Worm (Caenorhabditis elegans) whole organism, mixed stage, embryonic: ENCODE measurements around the gene C15H9.2.

Source experiments
- M03D4.4 ChIP-seq: sonication (generic microtip); optimal IDR thresholded peaks from 2 replicates; lab custom pipeline; 2017; ENCODE audit warnings: mild to moderate bottlenecking, missing genetic modification characterization, missing compliant biosample characterization
- bed-3 ChIP-seq: fragments of 200-800 bp; sonication (Bioruptor generic); optimal IDR thresholded peaks from 3 replicates; lab custom pipeline; 2018; ENCODE audit warnings: mild to moderate bottlenecking, missing genetic modification characterization, moderate library complexity, missing compliant biosample characterization
- blmp-1 ChIP-seq: fragments of 150-350 bp; optimal IDR thresholded peaks from 2 replicates; lab custom pipeline; 2014; ENCODE audit warnings: missing biosample characterization, missing genetic modification characterization
- ceh-39 ChIP-seq: fragments of 150-350 bp; optimal IDR thresholded peaks from 2 replicates; lab custom pipeline; 2014; ENCODE audit warnings: missing biosample characterization, missing genetic modification characterization
- ceh-43 ChIP-seq: fragments of 200-800 bp; sonication (Bioruptor generic); optimal IDR thresholded peaks from 2 replicates; lab custom pipeline; 2018; ENCODE audit warnings: mild to moderate bottlenecking, missing genetic modification characterization, moderate library complexity, missing compliant biosample characterization
- ceh-83 ChIP-seq: fragments of 200-800 bp; sonication (Bioruptor generic); optimal IDR thresholded peaks from 2 replicates; lab custom pipeline; 2018; ENCODE audit warnings: mild to moderate bottlenecking, missing genetic modification characterization, missing compliant biosample characterization
- ces-1 ChIP-seq: fragments of 150-350 bp; optimal IDR thresholded peaks from 2 replicates; lab custom pipeline; 2014; ENCODE audit warnings: missing biosample characterization, missing genetic modification reagents, missing genetic modification characterization
- cnd-1 ChIP-seq: fragments of 200-800 bp; sonication (Bioruptor generic); optimal IDR thresholded peaks from 2 replicates; lab custom pipeline; 2018; ENCODE audit warnings: mild to moderate bottlenecking, missing genetic modification characterization, missing compliant biosample characterization
- drap-1 ChIP-seq: fragments of 200-800 bp; sonication (Bioruptor generic); optimal IDR thresholded peaks from 3 replicates; lab custom pipeline; 2018; ENCODE audit warnings: mild to moderate bottlenecking, missing genetic modification characterization, missing compliant biosample characterization
- elt-1 ChIP-seq: sonication (generic microtip); optimal IDR thresholded peaks from 2 replicates; lab custom pipeline; 2017; ENCODE audit warnings: missing genetic modification characterization, mild to moderate bottlenecking, missing compliant biosample characterization, antibody characterized with exemption, moderate library complexity, borderline replicate concordance; ENCODE audit not compliant: insufficient read depth
- flh-1 ChIP-seq: fragments of 200-800 bp; sonication (Bioruptor generic); optimal IDR thresholded peaks from 2 replicates; lab custom pipeline; 2018; ENCODE audit warnings: mild to moderate bottlenecking, missing genetic modification characterization, moderate library complexity, missing compliant biosample characterization
- ham-2 ChIP-seq: fragments of 200-800 bp; sonication (Bioruptor generic); optimal IDR thresholded peaks from 2 replicates; lab custom pipeline; 2018; ENCODE audit warnings: mild to moderate bottlenecking, missing genetic modification characterization, missing compliant biosample characterization
- hlh-1 ChIP-seq: fragments of 150-350 bp; optimal IDR thresholded peaks from 2 replicates; lab custom pipeline; 2014; ENCODE audit warnings: missing biosample characterization, missing genetic modification reagents, missing genetic modification characterization
- lin-13 ChIP-seq: fragments of 150-350 bp; optimal IDR thresholded peaks from 2 replicates; lab custom pipeline; 2014; ENCODE audit warnings: missing biosample characterization, missing genetic modification characterization
- lsy-2 ChIP-seq: fragments of 150-350 bp; optimal IDR thresholded peaks from 2 replicates; lab custom pipeline; 2014; ENCODE audit warnings: missing biosample characterization, missing genetic modification characterization
- mab-5 ChIP-seq: fragments of 150-350 bp; optimal IDR thresholded peaks from 2 replicates; lab custom pipeline; 2014; ENCODE audit warnings: missing biosample characterization, missing genetic modification characterization
- mep-1 ChIP-seq: fragments of 150-350 bp; optimal IDR thresholded peaks from 2 replicates; lab custom pipeline; 2017; ENCODE audit warnings: missing biosample characterization, missing genetic modification reagents, missing genetic modification characterization, inconsistent platforms
- nhr-12 ChIP-seq: fragments of 150-350 bp; optimal IDR thresholded peaks from 2 replicates; lab custom pipeline; 2014; ENCODE audit warnings: missing biosample characterization, missing genetic modification characterization
- nhr-2 ChIP-seq: fragments of 150-350 bp; optimal IDR thresholded peaks from 2 replicates; lab custom pipeline; 2014; ENCODE audit warnings: missing biosample characterization, missing genetic modification characterization
- nhr-237 ChIP-seq: fragments of 150-350 bp; optimal IDR thresholded peaks from 2 replicates; lab custom pipeline; 2014; ENCODE audit warnings: missing biosample characterization, missing genetic modification characterization
- nhr-28 ChIP-seq: fragments of 150-350 bp; optimal IDR thresholded peaks from 2 replicates; lab custom pipeline; 2014; ENCODE audit warnings: missing biosample characterization, missing genetic modification characterization
- nhr-76 ChIP-seq: sonication (generic microtip); optimal IDR thresholded peaks from 2 replicates; lab custom pipeline; 2017; ENCODE audit warnings: missing biosample characterization, missing genetic modification characterization
- pha-4 ChIP-seq: fragments of 150-350 bp; optimal IDR thresholded peaks from 2 replicates; lab custom pipeline; 2018; ENCODE audit warnings: missing biosample characterization, missing genetic modification reagents, missing genetic modification characterization
- sem-2 ChIP-seq: fragments of 200-800 bp; sonication (Bioruptor generic); optimal IDR thresholded peaks from 2 replicates; lab custom pipeline; 2018; ENCODE audit warnings: mild to moderate bottlenecking, missing genetic modification characterization, missing compliant biosample characterization
- snpc-4 ChIP-seq: fragments of 150-350 bp; optimal IDR thresholded peaks from 2 replicates; lab custom pipeline; 2014; ENCODE audit warnings: missing biosample characterization, missing genetic modification characterization
- sptf-1 ChIP-seq: sonication (generic microtip); optimal IDR thresholded peaks from 2 replicates; lab custom pipeline; 2017; ENCODE audit warnings: mild to moderate bottlenecking, missing genetic modification characterization, moderate library complexity, missing compliant biosample characterization
- tbx-8 ChIP-seq: fragments of 200-800 bp; sonication (Bioruptor generic); optimal IDR thresholded peaks from 2 replicates; lab custom pipeline; 2018; ENCODE audit warnings: mild to moderate bottlenecking, missing genetic modification characterization, moderate library complexity, missing compliant biosample characterization
- unc-120 ChIP-seq: sonication (generic microtip); optimal IDR thresholded peaks from 2 replicates; lab custom pipeline; 2017; ENCODE audit warnings: missing genetic modification characterization, missing compliant biosample characterization; ENCODE audit not compliant: poor library complexity, severe bottlenecking
- unc-39 ChIP-seq: fragments of 150-350 bp; optimal IDR thresholded peaks from 2 replicates; lab custom pipeline; 2014; ENCODE audit warnings: missing biosample characterization, missing genetic modification characterization
- unc-62 ChIP-seq: fragments of 150-350 bp; optimal IDR thresholded peaks from 2 replicates; lab custom pipeline; 2014; ENCODE audit warnings: missing biosample characterization, missing genetic modification reagents, missing genetic modification characterization
- zip-8 ChIP-seq: fragments of 150-350 bp; optimal IDR thresholded peaks from 2 replicates; lab custom pipeline; 2014; ENCODE audit warnings: missing biosample characterization, missing genetic modification characterization
- ztf-11 ChIP-seq: fragments of 150-350 bp; optimal IDR thresholded peaks from 2 replicates; lab custom pipeline; 2014; ENCODE audit warnings: missing biosample characterization, missing genetic modification characterization

The C15H9.2 gene

DNA sequence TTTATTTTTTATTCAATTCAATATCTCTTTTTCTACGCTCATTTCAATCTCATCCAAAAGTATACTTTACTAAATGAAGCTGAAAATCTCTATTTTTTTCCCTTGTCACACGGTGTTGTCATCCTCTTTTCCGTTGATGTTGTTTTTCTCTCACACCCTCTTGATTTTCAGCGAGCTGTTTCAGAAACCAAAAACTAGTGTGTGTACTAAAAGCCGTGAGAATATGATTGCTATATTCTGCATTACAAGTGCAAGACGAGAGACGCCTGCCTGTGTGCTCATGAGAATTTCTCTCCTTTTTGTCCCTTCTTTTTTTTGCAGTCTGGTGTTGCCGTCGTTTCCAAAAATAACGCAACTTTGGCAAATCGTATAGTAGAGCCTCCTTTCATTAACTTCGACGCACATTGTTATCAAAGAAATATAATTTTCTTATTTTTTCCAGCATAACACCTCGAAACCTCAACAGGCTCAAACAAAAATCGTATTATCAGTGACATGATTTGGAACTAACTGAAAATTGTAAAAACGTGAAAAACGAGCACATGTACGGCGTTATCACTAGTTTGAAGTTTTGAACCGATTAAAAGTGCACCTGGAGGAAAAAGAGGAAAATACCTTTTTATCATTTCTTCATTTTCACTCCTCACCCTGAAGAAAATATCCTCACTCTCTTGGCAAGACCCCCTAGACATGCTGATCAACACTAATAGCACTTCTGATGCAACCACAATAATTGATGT is at the start of gene C15H9.2:
TSS of gene C15H9.2 (plus strand) at position 441 of the 740 bp plus-strand sequence.
- no peak for TF ChIP-seq ceh-83 (GFP tag; lab: Kevin White, UChicago)
- TF ChIP-seq sem-2 = no peak
- TF ChIP-seq pha-4 (tag; lab: Kevin White, UChicago) = no peak
- no peak for TF ChIP-seq M03D4.4
- TF ChIP-seq nhr-28 (tag; lab: Kevin White, UChicago) = no peak
- no peak for TF ChIP-seq tbx-8 (GFP tag; lab: Kevin White, UChicago)
- TF ChIP-seq flh-1 (GFP tag; lab: Kevin White, UChicago) = no peak
- TF ChIP-seq nhr-2 = no peak
- TF ChIP-seq lsy-2 (tag; lab: Kevin White, UChicago) = no peak
- TF ChIP-seq snpc-4 = no peak
- no peak for TF ChIP-seq mep-1 (tag; lab: Kevin White, UChicago)
- TF ChIP-seq elt-1 (tag; lab: Kevin White, UChicago) = no peak
- no peak for TF ChIP-seq nhr-12 (tag; lab: Kevin White, UChicago)
- TF ChIP-seq mab-5 (tag; lab: Kevin White, UChicago) = no peak
- TF ChIP-seq nhr-237 (tag; lab: Kevin White, UChicago) = no peak
- TF ChIP-seq unc-62 (GFP tag; lab: Kevin White, UChicago) = no peak
- TF ChIP-seq unc-39 (tag; lab: Kevin White, UChicago) = no peak

DNA sequence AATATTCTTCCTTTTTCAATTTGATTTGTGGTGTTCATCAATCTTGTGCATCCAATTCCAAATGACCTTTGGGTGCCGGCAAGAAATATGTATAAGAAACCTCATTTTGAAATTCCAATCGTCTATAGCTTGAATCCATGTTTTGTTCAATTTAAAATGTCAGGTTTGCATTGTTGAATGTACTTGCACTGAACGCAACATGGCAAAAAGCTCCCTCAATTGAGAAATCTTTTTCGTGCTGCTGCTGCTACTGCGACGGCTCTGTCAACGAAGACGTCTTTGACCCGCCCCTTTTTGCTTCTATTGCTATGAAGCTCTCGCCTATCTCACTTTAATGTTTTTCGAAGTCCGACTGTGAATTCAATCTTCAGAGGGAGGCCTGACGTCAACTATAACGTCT is 43.1 kb upstream of the C15H9.2 start, which contains the start of gene lgc-58:
TSS of gene lgc-58 (plus strand) at position 301 of the 400 bp plus-strand sequence.
- no peak for TF ChIP-seq ceh-39

DNA sequence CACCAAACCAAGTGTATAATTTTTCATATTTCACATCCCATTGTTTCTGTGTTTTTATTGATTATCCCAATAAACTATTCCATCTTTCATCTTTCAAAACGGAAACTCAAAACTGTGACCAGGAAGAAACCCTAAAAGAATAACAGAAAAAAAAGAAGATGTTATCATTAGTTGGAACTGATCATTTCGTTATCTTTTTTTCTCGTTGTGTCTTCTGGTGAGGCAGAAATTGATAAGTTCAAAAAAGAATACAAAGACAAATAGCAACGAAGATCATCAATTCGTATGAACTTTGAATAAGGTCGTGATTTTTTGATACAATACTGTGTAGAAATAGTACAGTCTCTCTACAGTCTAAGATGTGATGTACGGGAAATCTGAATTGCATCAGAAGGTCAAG is 36.5 kb upstream of the C15H9.2 start:
- TF ChIP-seq unc-62 (GFP tag; lab: Kevin White, UChicago) (no peak), lin-13 (tag; lab: Kevin White, UChicago) (no peak), unc-39 (tag; lab: Kevin White, UChicago) (no peak), ham-2 (no peak), sem-2 (no peak), cnd-1 (tag; lab: Kevin White, UChicago) (no peak), nhr-28 (tag; lab: Kevin White, UChicago) (no peak), flh-1 (GFP tag; lab: Kevin White, UChicago) (no peak), ces-1 (GFP tag; lab: Kevin White, UChicago) (no peak), drap-1 (GFP tag; lab: Kevin White, UChicago) (no peak), nhr-2 (no peak), nhr-237 (tag; lab: Kevin White, UChicago) (no peak), bed-3 (GFP tag; lab: Kevin White, UChicago) (no peak), ztf-11 (no peak), mep-1 (tag; lab: Kevin White, UChicago) (no peak), nhr-12 (tag; lab: Kevin White, UChicago) (no peak), zip-8 (tag; lab: Kevin White, UChicago) (no peak), sptf-1 (tag; lab: Kevin White, UChicago) (no peak)
- TF ChIP-seq, all 35 proteins: peak for 0

DNA sequence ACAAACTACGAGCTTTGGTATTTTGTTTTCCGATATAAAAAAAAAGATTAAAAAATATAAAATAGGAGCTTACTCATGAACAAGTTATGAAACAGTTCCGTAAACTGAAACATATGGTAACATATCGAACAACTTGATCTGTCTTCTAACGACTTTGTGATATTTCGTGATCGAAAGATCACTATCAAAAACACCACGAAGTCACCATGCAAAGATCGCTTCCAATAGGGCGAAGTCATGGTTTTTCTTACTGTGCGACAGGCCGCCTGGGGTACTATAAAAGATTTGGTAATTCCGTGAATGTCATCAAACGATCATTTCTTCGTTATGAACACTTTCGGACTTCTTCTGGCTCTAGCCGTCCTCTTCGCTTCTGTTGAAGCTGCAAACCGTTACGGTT is 35.7 kb upstream of the C15H9.2 start, which contains the start of gene C45B2.3:
TSS of gene C45B2.3 (plus strand) at position 301 of the 400 bp plus-strand sequence.
- TF ChIP-seq ceh-83 (GFP tag; lab: Kevin White, UChicago) (no peak), mep-1 (tag; lab: Kevin White, UChicago) (no peak), blmp-1 (tag; lab: Kevin White, UChicago) (no peak), snpc-4 (no peak), cnd-1 (tag; lab: Kevin White, UChicago) (no peak), ceh-39 (no peak), nhr-12 (tag; lab: Kevin White, UChicago) (no peak), nhr-76 (no peak), pha-4 (tag; lab: Kevin White, UChicago) (no peak), M03D4.4 (no peak), drap-1 (GFP tag; lab: Kevin White, UChicago) (no peak), flh-1 (GFP tag; lab: Kevin White, UChicago) (no peak), ceh-43 (GFP tag; lab: Kevin White, UChicago) (no peak), elt-1 (tag; lab: Kevin White, UChicago) (no peak), nhr-28 (tag; lab: Kevin White, UChicago) (no peak), unc-120 (no peak), lsy-2 (tag; lab: Kevin White, UChicago) (no peak), hlh-1 (tag; lab: Kevin White, UChicago) (no peak), zip-8 (tag; lab: Kevin White, UChicago) (no peak), ces-1 (GFP tag; lab: Kevin White, UChicago) (no peak)
